Fruit fly (Drosophila melanogaster): Measurements from ENCODE around the gene CG17917.

dm6 chr3R:6334906-6335433 is 6.8 kb upstream of the CG17917 start, which contains the start of gene Osi19:
- TF ChIP-seq Gug (GFP tag; IDR thresholded peaks at IDR 0.05), result no peak
- no peak for TF ChIP-seq Hr39 (GFP tag; optimal IDR thresholded peaks at IDR 0.05)
- no peak for TF ChIP-seq CG15336 (GFP tag; IDR thresholded peaks at IDR 0.05)
- no peak for TF ChIP-seq Lpt (GFP tag; optimal IDR thresholded peaks at IDR 0.05)
- no peak for TF ChIP-seq CG16779 (tag; optimal IDR thresholded peaks at IDR 0.05)
- no peak for TF ChIP-seq CG3919 (GFP tag; optimal IDR thresholded peaks at IDR 0.05)
- TF ChIP-seq fkh (GFP tag; optimal IDR thresholded peaks at IDR 0.05), result no peak
- no peak for TF ChIP-seq CG10631 (GFP tag; optimal IDR thresholded peaks at IDR 0.05)
- no peak for TF ChIP-seq ss (GFP tag; optimal IDR thresholded peaks at IDR 0.05)
